Worm (Caenorhabditis elegans): ENCODE measurements around the gene nhr-131.

nhr-131 gene

DNA sequence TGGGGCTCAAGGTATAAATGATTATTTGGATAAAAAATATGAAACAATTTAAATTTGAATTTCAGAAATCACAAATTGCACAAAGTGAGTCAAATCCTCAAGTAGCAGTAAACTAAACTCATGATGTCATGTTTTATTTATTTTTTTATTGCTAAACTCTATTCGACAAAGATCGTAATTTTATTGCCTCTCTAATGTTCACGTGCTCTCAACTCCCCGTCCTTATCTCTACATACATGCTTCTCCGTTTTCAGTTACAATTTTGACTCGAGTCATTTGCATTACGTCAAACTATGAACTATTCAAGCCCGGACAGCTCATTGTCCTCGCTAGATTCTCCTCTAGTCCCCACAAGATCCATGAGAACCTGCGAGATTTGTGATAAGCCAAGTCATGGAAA lies 19.7 kb upstream of the nhr-131 start, which contains the start of gene nhr-99:
nhr-99 (plus strand) TSS at position 263 of the 400 bp plus-strand sequence.
- TF ChIP-seq nfya-1 (tag; optimal IDR thresholded peaks at IDR 0.05) (no peak), pax-1 (tag; optimal IDR thresholded peaks at IDR 0.05) (no peak), ceh-6 (GFP tag; optimal IDR thresholded peaks at IDR 0.05) (no peak), unc-42 (tag; optimal IDR thresholded peaks at IDR 0.05) (no peak), npax-4 (tag; optimal IDR thresholded peaks at IDR 0.05) (no peak), hlh-6 (tag; optimal IDR thresholded peaks at IDR 0.05) (no peak), elt-4 (tag; optimal IDR thresholded peaks at IDR 0.05) (no peak), ceh-45 (GFP tag; IDR thresholded peaks at IDR 0.05) (no peak), madf-2 (tag; optimal IDR thresholded peaks at IDR 0.05) (no peak), ceh-9 (tag; optimal IDR thresholded peaks at IDR 0.05) (no peak), nhr-232 (tag; optimal IDR thresholded peaks at IDR 0.05) (no peak), fkh-10 (GFP tag; optimal IDR thresholded peaks at IDR 0.05) (no peak), gmeb-2 (tag; optimal IDR thresholded peaks at IDR 0.05) (no peak), T23F11.4 (GFP tag; optimal IDR thresholded peaks at IDR 0.05) (no peak)

DNA sequence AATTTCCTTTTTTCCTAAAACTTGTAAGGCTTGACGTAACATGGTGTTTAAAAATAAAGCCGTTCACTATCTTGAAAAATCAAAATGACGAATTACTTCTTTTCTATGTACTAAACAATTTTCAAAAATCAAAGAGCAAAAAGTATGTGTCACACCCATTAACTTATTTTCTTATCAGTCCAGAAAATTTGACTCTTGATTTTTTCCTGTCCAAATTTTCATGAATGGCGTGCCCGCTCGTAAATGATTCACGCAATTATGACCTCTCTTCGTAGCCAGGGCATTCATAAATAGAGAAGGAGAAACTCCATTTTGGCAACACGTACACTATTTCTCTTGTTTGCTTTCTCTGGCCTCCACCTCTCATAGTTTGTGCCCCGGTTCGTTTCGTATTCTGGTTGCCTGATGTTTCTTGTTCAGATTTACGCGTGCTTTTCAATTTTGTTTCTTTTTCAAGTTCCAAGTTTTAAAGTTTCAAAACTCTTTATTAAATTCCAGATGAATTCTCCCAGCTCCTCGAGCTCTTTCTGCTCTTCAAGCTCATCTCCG lies 16.4 kb upstream of the nhr-131 start, which contains the start of gene nhr-55:
nhr-55 (plus strand) TSS at position 499 of the 549 bp plus-strand sequence.
- TF ChIP-seq ref-2 (tag; optimal IDR thresholded peaks at IDR 0.05) (no peak), F13H6.1 (tag; optimal IDR thresholded peaks at IDR 0.05) (no peak), sox-4 (tag; optimal IDR thresholded peaks at IDR 0.05) (no peak), mec-3 (tag; optimal IDR thresholded peaks at IDR 0.05; ENCODE audit: borderline replicate concordance) (no peak), ceh-22 (tag; optimal IDR thresholded peaks at IDR 0.05) (no peak), sdc-2 (tag; optimal IDR thresholded peaks at IDR 0.05) (no peak), fkh-6 (tag; optimal IDR thresholded peaks at IDR 0.05) (no peak), npax-4 (tag; optimal IDR thresholded peaks at IDR 0.05) (no peak), unc-55 (GFP tag; optimal IDR thresholded peaks at IDR 0.05) (no peak), lin-11 (tag; optimal IDR thresholded peaks at IDR 0.05) (no peak), pha-4 (tag; optimal IDR thresholded peaks at IDR 0.05) (no peak), hlh-13 (GFP tag; optimal IDR thresholded peaks at IDR 0.05) (no peak), hlh-15 (tag; optimal IDR thresholded peaks at IDR 0.05) (no peak), ceh-48 (tag; optimal IDR thresholded peaks at IDR 0.05) (no peak), unc-42 (tag; optimal IDR thresholded peaks at IDR 0.05) (no peak), unc-3 (GFP tag; conservative IDR thresholded peaks at IDR 0.05) (no peak), unc-3 (tag; optimal IDR thresholded peaks at IDR 0.05) (no peak)

DNA sequence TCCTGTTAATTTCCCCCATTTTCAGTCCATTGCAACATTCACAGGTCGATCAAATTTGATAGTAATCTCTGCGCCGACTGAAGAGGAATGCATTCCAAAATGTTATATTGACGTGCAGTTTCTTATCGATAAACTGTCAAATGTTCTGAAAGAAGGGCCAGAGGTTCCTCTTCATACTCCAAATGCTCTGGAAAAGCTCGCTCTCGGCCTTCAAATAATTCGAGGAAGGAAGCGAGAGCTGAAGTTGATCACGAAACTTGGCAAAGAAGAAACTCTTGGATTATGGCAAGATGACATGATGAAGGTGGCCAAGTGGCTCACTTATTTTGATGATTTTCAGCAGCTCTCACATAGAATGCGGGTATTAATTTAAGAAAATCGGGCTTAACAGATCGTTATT lies 15.1 kb upstream of the nhr-131 start:
- TF ChIP-seq syd-9 (tag; optimal IDR thresholded peaks at IDR 0.05) (no peak), tbx-2 (tag; optimal IDR thresholded peaks at IDR 0.05) (no peak), ceh-45 (GFP tag; IDR thresholded peaks at IDR 0.05) (no peak)

DNA sequence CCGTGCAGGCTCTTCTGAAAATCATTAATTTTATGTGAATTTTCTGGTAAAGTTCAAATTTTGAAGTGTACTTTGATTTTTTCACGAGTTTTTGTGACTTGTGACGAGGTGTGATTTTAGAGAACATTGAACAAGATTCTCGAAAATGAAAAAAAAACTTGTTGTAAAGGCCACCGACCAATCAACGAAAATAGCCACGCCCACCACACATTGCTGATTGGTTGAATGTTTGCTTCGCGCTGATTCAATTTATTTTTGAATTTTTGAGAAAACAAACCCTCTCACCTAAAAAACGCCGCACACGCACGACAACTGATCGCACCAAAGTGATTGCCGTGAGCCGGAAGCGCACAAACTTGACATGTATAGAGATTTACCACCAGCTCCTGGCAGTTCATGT lies 11.3 kb upstream of the nhr-131 start:
- TF ChIP-seq eyg-1 (tag; optimal IDR thresholded peaks at IDR 0.05) (no peak), lin-11 (tag; optimal IDR thresholded peaks at IDR 0.05) (no peak), nfya-1 (tag; optimal IDR thresholded peaks at IDR 0.05) (peak; percentile 34), hlh-30 (tag; optimal IDR thresholded peaks at IDR 0.05; ENCODE audit: insufficient read depth) (no peak), K09A11.1 (tag; optimal IDR thresholded peaks at IDR 0.05; ENCODE audit: insufficient read depth) (no peak), tbx-2 (tag; optimal IDR thresholded peaks at IDR 0.05) (no peak)

DNA sequence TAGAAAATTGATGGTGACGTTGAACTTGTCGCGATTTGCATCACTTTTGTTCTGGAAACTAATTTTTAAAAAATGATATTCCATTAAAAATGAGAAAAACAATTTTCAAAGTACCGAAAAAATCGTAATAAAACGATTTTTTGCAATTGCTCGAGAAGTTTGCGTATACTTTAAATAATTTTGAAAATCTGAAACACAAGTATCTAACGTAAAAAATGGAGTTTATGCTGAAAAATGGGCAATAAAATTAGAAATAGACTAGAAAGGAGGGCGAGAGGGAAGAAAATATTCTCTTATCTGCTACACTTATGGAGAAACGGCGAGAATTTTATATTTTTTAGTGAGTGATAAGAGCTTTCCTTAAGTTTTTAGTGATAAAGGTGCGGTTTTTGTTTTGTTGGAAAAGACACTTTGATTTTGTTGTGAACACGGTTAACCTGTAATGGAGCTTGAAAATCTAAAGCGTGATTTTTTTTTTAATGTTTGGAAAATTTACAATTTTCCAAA lies 10.8 kb upstream of the nhr-131 start, which contains the start of gene nhr-130:
nhr-130 (minus strand) TSS at position 51 of the 507 bp plus-strand sequence.
- TF ChIP-seq ets-4 (tag; optimal IDR thresholded peaks at IDR 0.05): no peak
- TF ChIP-seq elt-2 (tag; optimal IDR thresholded peaks at IDR 0.05): peak; percentile 59
